Worm (Caenorhabditis elegans): Measurements from ENCODE around the gene AH6.3.

The AH6.3 gene

ce11 chrII:9532011-9532410 is 13.2 kb downstream of the AH6.3 start, which contains the start of gene sra-9:
Gene sra-9 (plus strand): TSS chrII:9532311.
- TF ChIP-seq T26A8.4 (GFP tag; IDR thresholded peaks at IDR 0.05) (no peak), Y105C5A.15 (GFP tag; IDR thresholded peaks at IDR 0.05) (no peak), aha-1 (tag) (peak; percentile 52), nhr-11 (tag; optimal IDR thresholded peaks at IDR 0.05) (no peak), spr-3 (GFP tag; optimal IDR thresholded peaks at IDR 0.05) (no peak)

DNA sequence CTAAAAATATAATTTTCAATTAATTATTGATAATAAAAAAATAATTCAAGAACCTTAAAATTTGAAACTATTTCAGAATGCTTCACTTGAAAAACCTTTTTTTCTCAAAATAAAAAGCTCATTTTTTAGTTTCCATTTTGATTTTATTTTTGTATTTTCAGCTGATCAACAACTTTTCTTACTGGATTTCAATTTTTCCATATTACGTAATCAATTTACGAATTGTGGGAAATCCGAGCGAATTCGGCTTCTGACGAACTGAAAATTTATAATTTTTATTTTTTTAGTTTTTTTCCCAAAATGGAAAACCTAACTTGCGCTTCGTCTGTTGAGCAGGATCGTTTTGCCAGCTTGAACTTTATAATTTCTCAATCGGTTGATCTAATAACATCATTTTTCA is 18.6 kb downstream of the AH6.3 start, which contains the start of gene sra-8:
TSS of gene sra-8 (plus strand) at position 301 of the 400 bp plus-strand sequence.
- TF ChIP-seq egl-27 (tag; optimal IDR thresholded peaks at IDR 0.05) (no peak), unc-130 (GFP tag; optimal IDR thresholded peaks at IDR 0.05) (no peak), dmd-8 (GFP tag; IDR thresholded peaks at IDR 0.05) (no peak), tra-1 (GFP tag; IDR thresholded peaks at IDR 0.05) (no peak), Y105C5A.15 (GFP tag; IDR thresholded peaks at IDR 0.05) (no peak), D1046.2 (GFP tag; IDR thresholded peaks at IDR 0.05) (no peak)

- TF ChIP-seq nhr-10 (tag; optimal IDR thresholded peaks at IDR 0.05) (no peak), T26A8.4 (GFP tag; IDR thresholded peaks at IDR 0.05) (no peak), arid-1 (GFP tag; conservative IDR thresholded peaks at IDR 0.05) (no peak), unc-130 (GFP tag; optimal IDR thresholded peaks at IDR 0.05) (no peak), duxl-1 (tag; optimal IDR thresholded peaks at IDR 0.05; ENCODE audit: poor library complexity) (no peak), zfp-3 (GFP tag; conservative IDR thresholded peaks at IDR 0.05) (no peak)
Measured at ce11 chrII:9540723-9541122, 21.9 kb downstream of the AH6.3 start, which contains the start of gene sra-3. Gene sra-3 (minus strand): TSS chrII:9540823.

DNA sequence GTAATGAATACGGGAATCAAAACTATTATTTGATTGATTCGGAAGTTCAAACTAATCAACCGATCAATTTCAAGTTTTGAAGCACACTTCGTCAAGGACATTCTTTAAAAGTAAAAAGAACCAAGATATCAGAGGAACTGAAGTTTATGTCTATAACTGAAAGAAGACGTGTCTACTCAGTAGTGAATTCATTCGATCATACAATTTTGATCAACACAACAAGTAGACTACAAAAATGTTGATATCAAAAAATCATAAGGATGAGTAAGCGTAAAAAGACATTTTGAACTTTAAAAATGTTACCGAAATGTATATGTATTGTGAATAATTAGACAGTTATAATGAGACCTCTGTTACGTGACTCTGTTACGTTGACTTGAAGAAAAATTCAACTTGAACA is 23.9 kb downstream of the AH6.3 start, which contains the start of gene sra-4:
TSS of gene sra-4 (minus strand) at position 101 of the 400 bp plus-strand sequence.
- TF ChIP-seq lin-15B (tag; optimal IDR thresholded peaks at IDR 0.05): no peak
- no peak for TF ChIP-seq nhr-42 (GFP tag; IDR thresholded peaks at IDR 0.05)
- no peak for TF ChIP-seq jun-1 (tag; optimal IDR thresholded peaks at IDR 0.05)
- TF ChIP-seq pqm-1 (tag; optimal IDR thresholded peaks at IDR 0.05): no peak
- TF ChIP-seq hlh-11 (tag; optimal IDR thresholded peaks at IDR 0.05): no peak
- no peak for TF ChIP-seq dmd-6 (GFP tag; IDR thresholded peaks at IDR 0.05)
- TF ChIP-seq egl-27 (tag; optimal IDR thresholded peaks at IDR 0.05): no peak
- no peak for TF ChIP-seq daf-16 (GFP tag; optimal IDR thresholded peaks at IDR 0.05)
- TF ChIP-seq daf-16 (tag; optimal IDR thresholded peaks at IDR 0.05): no peak
- no peak for TF ChIP-seq saeg-2 (GFP tag; IDR thresholded peaks at IDR 0.05)
- TF ChIP-seq unc-39 (tag; optimal IDR thresholded peaks at IDR 0.05): no peak
- TF ChIP-seq snpc-1.2 (GFP tag; IDR thresholded peaks at IDR 0.05): no peak
- TF ChIP-seq sdz-12 (GFP tag; optimal IDR thresholded peaks at IDR 0.05): no peak
- TF ChIP-seq mes-2 (tag; optimal IDR thresholded peaks at IDR 0.05; ENCODE audit: poor library complexity, severe bottlenecking): no peak
- no peak for TF ChIP-seq nhr-11 (tag; optimal IDR thresholded peaks at IDR 0.05)
- TF ChIP-seq nhr-10 (tag; optimal IDR thresholded peaks at IDR 0.05): no peak
- TF ChIP-seq fkh-10 (GFP tag; optimal IDR thresholded peaks at IDR 0.05): no peak
- TF ChIP-seq spr-1 (tag; optimal IDR thresholded peaks at IDR 0.05): no peak

DNA sequence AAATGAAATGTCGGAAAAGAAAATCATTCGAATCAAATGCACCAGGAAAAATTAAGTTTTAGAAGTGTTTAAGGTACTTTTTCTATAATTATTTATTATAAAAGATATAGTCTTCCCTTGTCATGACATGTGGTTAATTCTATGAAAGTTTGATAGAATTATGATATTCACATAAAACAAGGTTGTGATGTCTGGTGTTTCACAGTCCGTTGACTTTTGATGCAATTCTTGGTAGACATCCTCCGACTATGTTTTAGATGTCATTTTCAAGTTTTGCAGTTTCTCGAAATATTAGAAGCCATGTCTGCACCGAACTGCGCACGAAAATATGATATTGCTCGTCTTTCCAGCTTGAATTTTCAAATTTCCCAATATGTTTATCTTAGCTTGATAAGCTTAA is 25.5 kb downstream of the AH6.3 start, which contains the start of gene sra-7:
TSS of gene sra-7 (plus strand) at position 301 of the 400 bp plus-strand sequence.
- TF ChIP-seq aha-1 (tag) (peak; percentile 8), nhr-237 (tag; optimal IDR thresholded peaks at IDR 0.05) (no peak)

DNA sequence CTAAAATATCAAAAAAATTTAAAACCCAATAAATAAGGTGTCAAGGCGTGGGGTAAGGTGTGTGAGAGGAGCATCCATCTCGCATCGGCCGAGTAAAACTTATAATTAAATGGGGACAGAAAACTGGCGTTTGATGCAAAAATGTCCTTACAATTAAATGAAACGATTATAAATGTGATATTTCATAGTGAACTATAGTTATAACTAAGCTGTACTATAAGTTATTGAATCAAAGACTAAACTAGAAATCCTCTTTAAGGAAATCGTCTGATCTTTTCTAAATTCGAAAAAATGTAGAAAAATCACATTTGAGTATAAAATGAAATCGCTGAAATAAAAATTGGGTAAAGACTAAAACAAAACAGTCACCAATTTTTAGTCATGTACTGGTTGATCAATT is 31.9 kb downstream of the AH6.3 start, which contains the start of gene sra-6:
TSS of gene sra-6 (minus strand) at position 101 of the 400 bp plus-strand sequence.
- TF ChIP-seq set-16 (GFP tag; IDR thresholded peaks at IDR 0.05) (no peak), mxl-3 (GFP tag; optimal IDR thresholded peaks at IDR 0.05) (no peak), spr-3 (GFP tag; optimal IDR thresholded peaks at IDR 0.05) (no peak)

Data from whole organism, L4 larva.